Worm (Caenorhabditis elegans) whole organism, mixed stage, embryonic: ENCODE data around the gene fbxb-95.

Experiments used
- M03D4.4 ChIP-seq: sonication (generic microtip); optimal IDR thresholded peaks from 2 replicates; lab custom pipeline; 2017; ENCODE audit warnings: mild to moderate bottlenecking, missing genetic modification characterization, missing compliant biosample characterization
- bed-3 ChIP-seq: fragments of 200-800 bp; sonication (Bioruptor generic); optimal IDR thresholded peaks from 3 replicates; lab custom pipeline; 2018; ENCODE audit warnings: mild to moderate bottlenecking, missing genetic modification characterization, moderate library complexity, missing compliant biosample characterization
- blmp-1 ChIP-seq: fragments of 150-350 bp; optimal IDR thresholded peaks from 2 replicates; lab custom pipeline; 2014; ENCODE audit warnings: missing biosample characterization, missing genetic modification characterization
- ceh-39 ChIP-seq: fragments of 150-350 bp; optimal IDR thresholded peaks from 2 replicates; lab custom pipeline; 2014; ENCODE audit warnings: missing biosample characterization, missing genetic modification characterization
- ceh-43 ChIP-seq: fragments of 200-800 bp; sonication (Bioruptor generic); optimal IDR thresholded peaks from 2 replicates; lab custom pipeline; 2018; ENCODE audit warnings: mild to moderate bottlenecking, missing genetic modification characterization, moderate library complexity, missing compliant biosample characterization
- ceh-83 ChIP-seq: fragments of 200-800 bp; sonication (Bioruptor generic); optimal IDR thresholded peaks from 2 replicates; lab custom pipeline; 2018; ENCODE audit warnings: mild to moderate bottlenecking, missing genetic modification characterization, missing compliant biosample characterization
- ces-1 ChIP-seq: fragments of 150-350 bp; optimal IDR thresholded peaks from 2 replicates; lab custom pipeline; 2014; ENCODE audit warnings: missing biosample characterization, missing genetic modification reagents, missing genetic modification characterization
- elt-1 ChIP-seq: sonication (generic microtip); optimal IDR thresholded peaks from 2 replicates; lab custom pipeline; 2017; ENCODE audit warnings: missing genetic modification characterization, mild to moderate bottlenecking, missing compliant biosample characterization, antibody characterized with exemption, moderate library complexity, borderline replicate concordance; ENCODE audit not compliant: insufficient read depth
- elt-3 ChIP-seq: fragments of 150-350 bp; optimal IDR thresholded peaks from 2 replicates; lab custom pipeline; 2014; ENCODE audit warnings: missing biosample characterization, missing genetic modification characterization
- flh-1 ChIP-seq: fragments of 200-800 bp; sonication (Bioruptor generic); optimal IDR thresholded peaks from 2 replicates; lab custom pipeline; 2018; ENCODE audit warnings: mild to moderate bottlenecking, missing genetic modification characterization, moderate library complexity, missing compliant biosample characterization
- lin-13 ChIP-seq: fragments of 150-350 bp; optimal IDR thresholded peaks from 2 replicates; lab custom pipeline; 2014; ENCODE audit warnings: missing biosample characterization, missing genetic modification characterization
- lin-32 ChIP-seq: fragments of 200-800 bp; sonication (Bioruptor generic); optimal IDR thresholded peaks from 2 replicates; lab custom pipeline; 2018; ENCODE audit warnings: mild to moderate bottlenecking, missing genetic modification characterization, missing compliant biosample characterization
- lsy-2 ChIP-seq: fragments of 150-350 bp; optimal IDR thresholded peaks from 2 replicates; lab custom pipeline; 2014; ENCODE audit warnings: missing biosample characterization, missing genetic modification characterization
- mab-5 ChIP-seq: fragments of 150-350 bp; optimal IDR thresholded peaks from 2 replicates; lab custom pipeline; 2014; ENCODE audit warnings: missing biosample characterization, missing genetic modification characterization
- mep-1 ChIP-seq: fragments of 150-350 bp; optimal IDR thresholded peaks from 2 replicates; lab custom pipeline; 2017; ENCODE audit warnings: missing biosample characterization, missing genetic modification reagents, missing genetic modification characterization, inconsistent platforms
- mls-2 ChIP-seq: sonication (generic microtip); optimal IDR thresholded peaks from 2 replicates; lab custom pipeline; 2016; ENCODE audit warnings: mild to moderate bottlenecking, missing genetic modification characterization, moderate library complexity, missing compliant biosample characterization
- nhr-12 ChIP-seq: fragments of 150-350 bp; optimal IDR thresholded peaks from 2 replicates; lab custom pipeline; 2014; ENCODE audit warnings: missing biosample characterization, missing genetic modification characterization
- nhr-2 ChIP-seq: fragments of 150-350 bp; optimal IDR thresholded peaks from 2 replicates; lab custom pipeline; 2014; ENCODE audit warnings: missing biosample characterization, missing genetic modification characterization
- nhr-237 ChIP-seq: fragments of 150-350 bp; optimal IDR thresholded peaks from 2 replicates; lab custom pipeline; 2014; ENCODE audit warnings: missing biosample characterization, missing genetic modification characterization
- nhr-28 ChIP-seq: fragments of 150-350 bp; optimal IDR thresholded peaks from 2 replicates; lab custom pipeline; 2014; ENCODE audit warnings: missing biosample characterization, missing genetic modification characterization
- nhr-76 ChIP-seq: sonication (generic microtip); optimal IDR thresholded peaks from 2 replicates; lab custom pipeline; 2017; ENCODE audit warnings: missing biosample characterization, missing genetic modification characterization
- pha-4 ChIP-seq: fragments of 150-350 bp; optimal IDR thresholded peaks from 2 replicates; lab custom pipeline; 2018; ENCODE audit warnings: missing biosample characterization, missing genetic modification reagents, missing genetic modification characterization
- sem-2 ChIP-seq: fragments of 200-800 bp; sonication (Bioruptor generic); optimal IDR thresholded peaks from 2 replicates; lab custom pipeline; 2018; ENCODE audit warnings: mild to moderate bottlenecking, missing genetic modification characterization, missing compliant biosample characterization
- snpc-4 ChIP-seq: fragments of 150-350 bp; optimal IDR thresholded peaks from 2 replicates; lab custom pipeline; 2014; ENCODE audit warnings: missing biosample characterization, missing genetic modification characterization
- sptf-1 ChIP-seq: sonication (generic microtip); optimal IDR thresholded peaks from 2 replicates; lab custom pipeline; 2017; ENCODE audit warnings: mild to moderate bottlenecking, missing genetic modification characterization, moderate library complexity, missing compliant biosample characterization
- tbx-8 ChIP-seq: fragments of 200-800 bp; sonication (Bioruptor generic); optimal IDR thresholded peaks from 2 replicates; lab custom pipeline; 2018; ENCODE audit warnings: mild to moderate bottlenecking, missing genetic modification characterization, moderate library complexity, missing compliant biosample characterization
- unc-120 ChIP-seq: sonication (generic microtip); optimal IDR thresholded peaks from 2 replicates; lab custom pipeline; 2017; ENCODE audit warnings: missing genetic modification characterization, missing compliant biosample characterization; ENCODE audit not compliant: poor library complexity, severe bottlenecking
- unc-39 ChIP-seq: fragments of 150-350 bp; optimal IDR thresholded peaks from 2 replicates; lab custom pipeline; 2014; ENCODE audit warnings: missing biosample characterization, missing genetic modification characterization
- unc-62 ChIP-seq: fragments of 150-350 bp; optimal IDR thresholded peaks from 2 replicates; lab custom pipeline; 2014; ENCODE audit warnings: missing biosample characterization, missing genetic modification reagents, missing genetic modification characterization
- zip-8 ChIP-seq: fragments of 150-350 bp; optimal IDR thresholded peaks from 2 replicates; lab custom pipeline; 2014; ENCODE audit warnings: missing biosample characterization, missing genetic modification characterization
- ztf-11 ChIP-seq: fragments of 150-350 bp; optimal IDR thresholded peaks from 2 replicates; lab custom pipeline; 2014; ENCODE audit warnings: missing biosample characterization, missing genetic modification characterization

Gene fbxb-95

DNA sequence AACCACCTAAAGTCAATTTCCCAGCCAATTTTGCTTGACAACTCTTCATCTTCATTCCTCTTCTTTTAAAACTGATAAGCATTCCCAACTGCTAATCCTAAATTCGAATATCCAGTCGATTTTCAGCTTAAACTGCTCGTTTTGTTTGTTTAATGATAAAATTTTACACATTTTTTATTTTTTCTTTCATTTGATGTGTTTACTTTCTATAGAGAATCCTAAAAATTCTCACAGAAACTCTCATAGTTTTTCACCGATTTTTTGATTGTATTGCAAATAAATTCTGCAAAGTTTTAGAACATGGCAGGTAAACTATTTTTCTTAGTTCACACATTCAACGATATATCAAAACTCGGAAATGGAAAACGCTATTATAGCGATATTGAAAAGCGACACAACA is 41.6 kb downstream of the fbxb-95 start, which contains the start of gene math-25:
math-25 (plus strand) TSS at position 301 of the 400 bp plus-strand sequence.
- TF ChIP-seq unc-39 (no peak), nhr-237 (tag; lab: Kevin White, UChicago) (no peak), snpc-4 (tag; lab: Kevin White, UChicago) (no peak), ztf-11 (tag; lab: Kevin White, UChicago) (no peak), sptf-1 (tag; lab: Kevin White, UChicago) (no peak), ces-1 (GFP tag; lab: Kevin White, UChicago) (no peak), lin-13 (tag; lab: Kevin White, UChicago) (no peak), pha-4 (tag; lab: Kevin White, UChicago) (no peak), mls-2 (no peak), nhr-28 (no peak), elt-1 (tag; lab: Kevin White, UChicago) (no peak), unc-120 (tag; lab: Kevin White, UChicago) (no peak), ceh-83 (GFP tag; lab: Kevin White, UChicago) (no peak), flh-1 (GFP tag; lab: Kevin White, UChicago) (no peak), bed-3 (GFP tag; lab: Kevin White, UChicago) (no peak), unc-62 (GFP tag; lab: Kevin White, UChicago) (no peak), tbx-8 (GFP tag; lab: Kevin White, UChicago) (no peak), mab-5 (tag; lab: Kevin White, UChicago) (no peak), nhr-12 (tag; lab: Kevin White, UChicago) (no peak), ceh-39 (no peak)

DNA sequence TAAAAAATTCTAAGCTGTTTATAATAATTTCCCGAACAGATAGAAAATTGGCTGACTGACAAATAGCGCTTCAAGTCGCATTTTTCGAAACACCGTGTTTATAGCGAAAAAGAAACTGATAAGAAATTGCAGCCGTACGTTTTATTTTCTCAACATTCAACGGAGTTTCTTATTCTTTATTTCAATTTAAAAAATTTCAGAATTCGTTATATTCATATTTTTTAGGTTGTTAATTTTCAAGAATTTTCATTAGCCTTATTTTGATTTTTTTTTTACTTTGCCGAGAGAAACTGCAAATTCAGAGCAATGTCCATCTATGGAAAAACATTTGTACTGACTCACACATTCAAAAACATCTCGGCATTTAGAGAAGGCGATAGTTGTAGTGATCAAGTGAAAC is 43.7 kb downstream of the fbxb-95 start, which contains the start of gene C46F9.6:
C46F9.6 (plus strand) TSS at position 301 of the 400 bp plus-strand sequence.
- TF ChIP-seq elt-3: no peak
- no peak for TF ChIP-seq lin-32 (GFP tag; lab: Kevin White, UChicago)
- no peak for TF ChIP-seq nhr-28
- TF ChIP-seq snpc-4 (tag; lab: Kevin White, UChicago): no peak
- no peak for TF ChIP-seq nhr-76 (tag; lab: Kevin White, UChicago)

DNA sequence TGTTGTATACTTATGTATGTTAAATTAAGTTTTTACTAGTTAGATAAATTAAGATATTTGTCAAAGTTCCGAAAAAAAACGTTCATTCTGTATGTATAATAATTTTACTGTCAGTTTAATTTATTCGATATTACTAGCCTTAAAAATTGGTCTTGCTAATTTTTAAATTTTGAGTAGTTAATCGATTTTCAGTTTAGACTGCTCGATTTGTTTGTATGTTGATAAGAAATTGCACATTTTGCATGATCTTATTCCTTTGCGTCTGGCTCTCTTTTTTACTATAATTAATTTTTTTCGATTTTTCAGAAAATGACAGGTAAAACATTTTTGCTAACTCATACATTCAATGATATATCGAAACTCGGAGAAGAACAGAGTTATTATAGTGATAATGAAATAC is 45.7 kb downstream of the fbxb-95 start, which contains the start of gene math-24:
math-24 (plus strand) TSS at position 301 of the 400 bp plus-strand sequence.
- TF ChIP-seq mls-2: no peak
- no peak for TF ChIP-seq mep-1
- TF ChIP-seq ceh-39: no peak
- no peak for TF ChIP-seq M03D4.4 (tag; lab: Kevin White, UChicago)
- no peak for TF ChIP-seq ceh-43 (GFP tag; lab: Kevin White, UChicago)
- TF ChIP-seq elt-1 (tag; lab: Kevin White, UChicago): no peak
- no peak for TF ChIP-seq nhr-2 (tag; lab: Kevin White, UChicago)
- no peak for TF ChIP-seq blmp-1 (tag; lab: Kevin White, UChicago)
- no peak for TF ChIP-seq snpc-4 (tag; lab: Kevin White, UChicago)
- TF ChIP-seq flh-1 (GFP tag; lab: Kevin White, UChicago): no peak
- TF ChIP-seq sem-2: no peak
- TF ChIP-seq sptf-1 (tag; lab: Kevin White, UChicago): no peak
- no peak for TF ChIP-seq ces-1 (GFP tag; lab: Kevin White, UChicago)

DNA sequence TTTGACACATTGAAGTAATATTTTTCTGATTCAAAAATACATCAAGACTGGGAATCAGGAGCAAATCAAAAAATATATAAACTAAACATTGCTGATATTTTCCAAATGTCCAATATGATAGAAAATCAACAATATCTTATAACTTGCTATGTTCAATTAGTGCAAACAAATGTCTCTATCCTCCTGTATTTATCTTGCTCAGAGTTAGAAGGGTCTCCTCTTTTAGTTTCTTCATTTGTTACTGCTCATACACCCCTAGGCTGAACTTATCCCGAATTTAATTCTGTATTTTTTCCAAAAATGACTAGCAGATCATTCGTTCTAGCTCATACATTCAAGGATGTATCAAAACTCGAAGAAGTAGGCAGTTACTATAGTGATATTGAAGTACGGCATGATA is 47.8 kb downstream of the fbxb-95 start, which contains the start of gene math-23:
math-23 (plus strand) TSS at position 301 of the 400 bp plus-strand sequence.
- TF ChIP-seq nhr-12 (tag; lab: Kevin White, UChicago): no peak
- no peak for TF ChIP-seq ceh-39
- no peak for TF ChIP-seq unc-39
- no peak for TF ChIP-seq ceh-43 (GFP tag; lab: Kevin White, UChicago)
- no peak for TF ChIP-seq zip-8
- no peak for TF ChIP-seq ces-1 (GFP tag; lab: Kevin White, UChicago)
- TF ChIP-seq tbx-8 (GFP tag; lab: Kevin White, UChicago): no peak
- no peak for TF ChIP-seq sptf-1 (tag; lab: Kevin White, UChicago)
- no peak for TF ChIP-seq elt-3
- TF ChIP-seq nhr-2 (tag; lab: Kevin White, UChicago): no peak
- TF ChIP-seq lsy-2 (tag; lab: Kevin White, UChicago): no peak
- no peak for TF ChIP-seq mab-5 (tag; lab: Kevin White, UChicago)
- no peak for TF ChIP-seq unc-120 (tag; lab: Kevin White, UChicago)
- TF ChIP-seq snpc-4 (tag; lab: Kevin White, UChicago): no peak
- TF ChIP-seq pha-4 (tag; lab: Kevin White, UChicago): no peak
- no peak for TF ChIP-seq flh-1 (GFP tag; lab: Kevin White, UChicago)
